Fruit fly (Drosophila melanogaster): ENCODE data around the gene CG3588.

The CG3588 gene

dm6 chrX:2919742-2920141, at the start of gene CG3588 (continued):
- peak; percentile 42 for TF ChIP-seq NK7.1 (GFP tag; optimal IDR thresholded peaks at IDR 0.05)
- TF ChIP-seq CG4360 (GFP tag; IDR thresholded peaks at IDR 0.05) = no peak
- no peak for TF ChIP-seq mam (GFP tag; optimal IDR thresholded peaks at IDR 0.05)
- peak; percentile 1 for TF ChIP-seq jing (GFP tag; optimal IDR thresholded peaks at IDR 0.05)
- 0 out of 3 replicates have a peak, but pooled peaks have one; percentile 50 for TF ChIP-seq CG7357 (GFP tag; IDR thresholded peaks at IDR 0.05)
- no peak for TF ChIP-seq CG15479 (GFP tag; optimal IDR thresholded peaks at IDR 0.05)
- peak; percentile 54 for TF ChIP-seq schlank (tag; optimal IDR thresholded peaks at IDR 0.05)
- TF ChIP-seq usp (GFP tag; optimal IDR thresholded peaks at IDR 0.05) = no peak
- TF ChIP-seq pb (GFP tag; optimal IDR thresholded peaks at IDR 0.05) = peak; percentile 62
- TF ChIP-seq BEAF-32 (GFP tag; optimal IDR thresholded peaks at IDR 0.05) = no peak
- peak; percentile 45; the same call in 2 of the 3 replicates for TF ChIP-seq CG34422 (GFP tag; IDR thresholded peaks at IDR 0.05)
- peak; percentile 21 for TF ChIP-seq NC2α (GFP tag; optimal IDR thresholded peaks at IDR 0.05)
- peak; percentile 79 for TF ChIP-seq sob (GFP tag; IDR thresholded peaks at IDR 0.05)
- TF ChIP-seq Hr78 (GFP tag; optimal IDR thresholded peaks at IDR 0.05) = no peak
- TF ChIP-seq odd (GFP tag; optimal IDR thresholded peaks at IDR 0.05) = peak; percentile 48
- TF ChIP-seq gem (tag; optimal IDR thresholded peaks at IDR 0.05) = peak; percentile 79
- TF ChIP-seq CG12744 (GFP tag; optimal IDR thresholded peaks at IDR 0.05) = peak; percentile 81
- peak; percentile 38; the same call in 2 of the 3 replicates for TF ChIP-seq croc (GFP tag; conservative IDR thresholded peaks at IDR 0.05)
- peak; percentile 64 for TF ChIP-seq CG15514 (GFP tag; optimal IDR thresholded peaks at IDR 0.05)
- no peak for TF ChIP-seq ab (GFP tag; optimal IDR thresholded peaks at IDR 0.05)
- peak; percentile 21 for TF ChIP-seq CG3838 (GFP tag; optimal IDR thresholded peaks at IDR 0.05)
- peak; percentile 21 for TF ChIP-seq CG1529 (GFP tag; optimal IDR thresholded peaks at IDR 0.05)
- peak; percentile 44 for TF ChIP-seq sug (tag; optimal IDR thresholded peaks at IDR 0.05)
- peak; percentile 71; the same call in 1 of the 3 replicates for TF ChIP-seq zfh1 (GFP tag; IDR thresholded peaks at IDR 0.05)
- peak; percentile 77 for TF ChIP-seq ci (GFP tag; IDR thresholded peaks at IDR 0.05)
- TF ChIP-seq Bdp1 (GFP tag; optimal IDR thresholded peaks at IDR 0.05) = peak; percentile 13
- peak; percentile 68 for TF ChIP-seq H15 (GFP tag; IDR thresholded peaks at IDR 0.05)
- TF ChIP-seq scrt (GFP tag; optimal IDR thresholded peaks at IDR 0.05) = peak; percentile 62
- TF ChIP-seq sens (GFP tag) = no peak
- no peak for TF ChIP-seq CG2129 (GFP tag; IDR thresholded peaks at IDR 0.05; ENCODE audit: partially characterized antibody)
- peak; percentile 85 for TF ChIP-seq NFAT (GFP tag; IDR thresholded peaks at IDR 0.05)
- peak; percentile 68; the same call in 2 of the 3 replicates for TF ChIP-seq ken (GFP tag; IDR thresholded peaks at IDR 0.05)
- peak; percentile 19 for TF ChIP-seq CG12104 (GFP tag; optimal IDR thresholded peaks at IDR 0.05)
- TF ChIP-seq ase (GFP tag; IDR thresholded peaks at IDR 0.05) = peak; percentile 62; the same call in 2 of the 3 replicates
- TF ChIP-seq CG13296 (GFP tag; optimal IDR thresholded peaks at IDR 0.05) = peak; percentile 75
- no peak for TF ChIP-seq ash1 (GFP tag; optimal IDR thresholded peaks at IDR 0.05)
- TF ChIP-seq CG3995 (GFP tag; optimal IDR thresholded peaks at IDR 0.05) = peak; percentile 5
- TF ChIP-seq sens-2 (GFP tag; IDR thresholded peaks at IDR 0.05) = no peak
- no peak for TF ChIP-seq Sin3A (optimal IDR thresholded peaks at IDR 0.05)
- TF ChIP-seq Sox102F (GFP tag; optimal IDR thresholded peaks at IDR 0.05) = peak; percentile 60
- TF ChIP-seq crp (GFP tag; optimal IDR thresholded peaks at IDR 0.05) = no peak
- TF ChIP-seq CG12155 (GFP tag; optimal IDR thresholded peaks at IDR 0.05) = peak; percentile 70
- peak; percentile 82 for TF ChIP-seq CG7839 (tag; optimal IDR thresholded peaks at IDR 0.05)
- no peak for TF ChIP-seq HmgD (GFP tag; optimal IDR thresholded peaks at IDR 0.05)
- TF ChIP-seq ftz-f1 (GFP tag; optimal IDR thresholded peaks at IDR 0.05) = no peak
- peak; percentile 92 for TF ChIP-seq CG32532 (GFP tag; IDR thresholded peaks at IDR 0.05)
- TF ChIP-seq wek (GFP tag; optimal IDR thresholded peaks at IDR 0.05) = no peak
- no peak for TF ChIP-seq sim (GFP tag; IDR thresholded peaks at IDR 0.05)
- TF ChIP-seq CG4730 (GFP tag; IDR thresholded peaks at IDR 0.05) = peak; percentile 69
- 0 out of 2 replicates have a peak, but pooled peaks have one; percentile 15 for TF ChIP-seq CG6272 (GFP tag; IDR thresholded peaks at IDR 0.05)
- no peak for TF ChIP-seq YL-1 (GFP tag; optimal IDR thresholded peaks at IDR 0.05)
- TF ChIP-seq CkIIα-i1 (GFP tag; IDR thresholded peaks at IDR 0.05) = 0 out of 2 replicates have a peak, but pooled peaks have one; percentile 28
